Fruit fly (Drosophila melanogaster) whole organism, embryonic: ENCODE measurements around the gene Ocrl.
A peak's percentile ranks its signal among the peaks of the same experiment; 100 is the strongest.

Source experiments
- CG10565 ChIP-seq: fragments of 200-800 bp; sonication (Bioruptor generic); optimal IDR thresholded peaks from 3 replicates; lab custom pipeline; 2016; ENCODE audit warnings: missing biosample characterization, mild to moderate bottlenecking, missing genetic modification characterization
- CG11504 ChIP-seq: fragments of 200-800 bp; sonication (Bioruptor generic); optimal IDR thresholded peaks from 3 replicates; lab custom pipeline; 2019; ENCODE audit warnings: missing biosample characterization, mild to moderate bottlenecking, missing genetic modification characterization, moderate library complexity
- CG11695 ChIP-seq: fragments of 200-800 bp; sonication (Bioruptor generic); IDR thresholded peaks from 3 replicates; pipeline ENCODE4 v1.3.6; 2022; ENCODE audit warnings: missing biosample characterization, missing genetic modification characterization
- CG12299 ChIP-seq: fragments of 200-800 bp; sonication (Bioruptor generic); optimal IDR thresholded peaks from 2 replicates; lab custom pipeline; 2018; ENCODE audit warnings: missing biosample characterization, mild to moderate bottlenecking, missing genetic modification characterization
- CG13296 ChIP-seq: fragments of 200-800 bp; sonication (Bioruptor generic); optimal IDR thresholded peaks from 3 replicates; lab custom pipeline; 2018; ENCODE audit warnings: missing biosample characterization, mild to moderate bottlenecking, missing genetic modification characterization
- CG14667 ChIP-seq: fragments of 200-800 bp; sonication (Bioruptor generic); IDR thresholded peaks from 2 replicates; pipeline ENCODE4 v1.3.6; 2022; ENCODE audit warnings: missing biosample characterization, missing genetic modification characterization
- CG1529 ChIP-seq: fragments of 200-800 bp; sonication (Bioruptor generic); optimal IDR thresholded peaks from 3 replicates; lab custom pipeline; 2018; ENCODE audit warnings: missing biosample characterization, missing genetic modification characterization
- CG15479 ChIP-seq: fragments of 200-800 bp; sonication (Bioruptor generic); optimal IDR thresholded peaks from 3 replicates; lab custom pipeline; 2019; ENCODE audit warnings: missing biosample characterization, mild to moderate bottlenecking, missing genetic modification characterization, moderate library complexity
- CG1603 ChIP-seq: fragments of 200-800 bp; sonication (Bioruptor generic); optimal IDR thresholded peaks from 2 replicates; lab custom pipeline; 2019; ENCODE audit warnings: missing biosample characterization, mild to moderate bottlenecking, missing genetic modification characterization, moderate library complexity
- CG1647 ChIP-seq: fragments of 200-800 bp; sonication (Bioruptor generic); optimal IDR thresholded peaks from 3 replicates; lab custom pipeline; 2016; ENCODE audit warnings: missing biosample characterization, missing genetic modification characterization
- CG17385 ChIP-seq: fragments of 200-800 bp; sonication (Bioruptor generic); optimal IDR thresholded peaks from 3 replicates; lab custom pipeline; 2018; ENCODE audit warnings: missing biosample characterization, mild to moderate bottlenecking, missing genetic modification characterization
- CG17912 ChIP-seq: fragments of 200-800 bp; sonication (Bioruptor generic); optimal IDR thresholded peaks from 2 replicates; lab custom pipeline; 2018; ENCODE audit warnings: missing biosample characterization, mild to moderate bottlenecking, missing genetic modification characterization
- CG18599 ChIP-seq: fragments of 200-800 bp; sonication (Bioruptor generic); optimal IDR thresholded peaks from 3 replicates; lab custom pipeline; 2017; ENCODE audit warnings: missing biosample characterization, missing genetic modification characterization, mild to moderate bottlenecking, moderate library complexity, missing genetic modification reagents
- CG2678 ChIP-seq: fragments of 200-800 bp; sonication (Bioruptor generic); optimal IDR thresholded peaks from 3 replicates; lab custom pipeline; 2019; ENCODE audit warnings: missing biosample characterization, mild to moderate bottlenecking, missing genetic modification characterization, moderate library complexity
- CG4328 ChIP-seq: fragments of 200-800 bp; sonication (Bioruptor generic); optimal IDR thresholded peaks from 3 replicates; lab custom pipeline; 2017; ENCODE audit warnings: missing biosample characterization, missing genetic modification reagents, missing genetic modification characterization
- CG6272 ChIP-seq: fragments of 200-800 bp; sonication (Bioruptor generic); IDR thresholded peaks from 2 replicates; pipeline ENCODE4 v1.3.6; 2022; ENCODE audit warnings: missing biosample characterization, missing genetic modification characterization
- CG7372 ChIP-seq: fragments of 200-800 bp; sonication (Bioruptor generic); IDR thresholded peaks from 2 replicates; pipeline ENCODE4 v1.3.6; 2022; ENCODE audit warnings: missing biosample characterization, missing genetic modification characterization
- CG7839 ChIP-seq: fragments of 200-800 bp; sonication (Bioruptor generic); optimal IDR thresholded peaks from 3 replicates; lab custom pipeline; 2018; ENCODE audit warnings: missing biosample characterization, mild to moderate bottlenecking, missing genetic modification characterization, moderate library complexity
- CG8359 ChIP-seq: fragments of 200-800 bp; sonication (Bioruptor generic); optimal IDR thresholded peaks from 2 replicates; lab custom pipeline; 2017; ENCODE audit warnings: missing biosample characterization, mild to moderate bottlenecking, missing genetic modification characterization, borderline replicate concordance
- CG8388 ChIP-seq: fragments of 200-800 bp; sonication (Bioruptor generic); optimal IDR thresholded peaks from 2 replicates; lab custom pipeline; 2019; ENCODE audit warnings: missing biosample characterization, mild to moderate bottlenecking, missing genetic modification characterization, moderate library complexity
- Dip3 ChIP-seq: fragments of 200-800 bp; sonication (Bioruptor generic); optimal IDR thresholded peaks from 3 replicates; lab custom pipeline; 2016; ENCODE audit warnings: missing biosample characterization, missing genetic modification characterization
- E2f1 ChIP-seq: fragments of 200-800 bp; sonication (Bioruptor generic); IDR thresholded peaks from 2 replicates; pipeline ENCODE4 v1.3.6; 2022; ENCODE audit warnings: missing biosample characterization, missing genetic modification characterization
- Eip74EF ChIP-seq, 2 experiments: fragments of 200-800 bp in 1 of 2; fragments of >200 bp in 1 of 2; sonication (Bioruptor generic) in 1 of 2; optimal IDR thresholded peaks; 2 replicates each; lab custom pipeline; 2017 to 2019; ENCODE audit warnings: missing biosample characterization in 2 of 2, missing genetic modification characterization in 2 of 2, mild to moderate bottlenecking in 1 of 2, moderate library complexity in 1 of 2
- H15 ChIP-seq: fragments of 200-800 bp; sonication (Bioruptor generic); IDR thresholded peaks from 3 replicates; pipeline ENCODE4 v1.3.6; 2022; ENCODE audit warnings: missing biosample characterization, missing genetic modification characterization
- H2.0 ChIP-seq: fragments of 200-800 bp; sonication (Bioruptor generic); IDR thresholded peaks from 2 replicates; pipeline ENCODE4 v1.3.6; 2022; ENCODE audit warnings: missing biosample characterization, missing genetic modification characterization
- Med ChIP-seq: fragments of 200-800 bp; sonication (Bioruptor generic); peaks from one replicate; lab custom pipeline; 2016; ENCODE audit warnings: missing biosample characterization, missing genetic modification characterization, mild to moderate bottlenecking, inconsistent platforms, moderate library complexity
- NFAT ChIP-seq: fragments of 200-800 bp; sonication (Bioruptor generic); IDR thresholded peaks from 2 replicates; pipeline ENCODE4 v1.3.6; 2022; ENCODE audit warnings: missing biosample characterization, missing genetic modification characterization
- Nf-YB ChIP-seq: fragments of 200-800 bp; sonication (Bioruptor generic); optimal IDR thresholded peaks from 3 replicates; lab custom pipeline; 2019; ENCODE audit warnings: missing biosample characterization, mild to moderate bottlenecking, missing genetic modification characterization, moderate library complexity
- PHDP ChIP-seq: fragments of 200-800 bp; sonication (Bioruptor generic); optimal IDR thresholded peaks from 3 replicates; lab custom pipeline; 2018; ENCODE audit warnings: missing biosample characterization, mild to moderate bottlenecking, missing genetic modification characterization, moderate library complexity
- Sox102F ChIP-seq: fragments of 200-800 bp; sonication (Bioruptor generic); optimal IDR thresholded peaks from 2 replicates; lab custom pipeline; 2018; ENCODE audit warnings: missing biosample characterization, mild to moderate bottlenecking, missing genetic modification characterization, moderate library complexity
- Trl ChIP-seq, 3 experiments: fragments of >200 bp in 2 of 3; fragments of 200-800 bp in 1 of 3; sonication (Bioruptor generic) in 1 of 3; optimal IDR thresholded peaks; 2 replicates in 1 of 3; 3 replicates in 2 of 3; lab custom pipeline; 2016 to 2017; ENCODE audit warnings: missing biosample characterization in 1 of 3, missing genetic modification characterization in 1 of 3
- ap ChIP-seq: fragments of 200-800 bp; sonication (Bioruptor generic); IDR thresholded peaks from 2 replicates; pipeline ENCODE4 v1.3.6; 2022; ENCODE audit warnings: missing biosample characterization, missing genetic modification characterization
- cad ChIP-seq: fragments of >200 bp; optimal IDR thresholded peaks from 2 replicates; lab custom pipeline; 2017; ENCODE audit warnings: missing biosample characterization, missing genetic modification characterization
- chif ChIP-seq, 2 experiments: fragments of 200-800 bp; sonication (Bioruptor generic); optimal IDR thresholded peaks; 3 replicates each; lab custom pipeline; 2016; ENCODE audit warnings: missing biosample characterization in 2 of 2, missing genetic modification characterization in 2 of 2
- chinmo ChIP-seq: fragments of 200-800 bp; sonication (Bioruptor generic); IDR thresholded peaks from 4 replicates; pipeline ENCODE4 v1.3.6; 2022; ENCODE audit warnings: missing biosample characterization, missing genetic modification characterization; ENCODE audit not compliant: partially characterized antibody
- danr ChIP-seq: fragments of 200-800 bp; sonication (Bioruptor generic); IDR thresholded peaks from 2 replicates; pipeline ENCODE4 v1.3.6; 2022; ENCODE audit warnings: missing biosample characterization, missing genetic modification characterization
- dm ChIP-seq: fragments of 200-800 bp; sonication (Bioruptor generic); optimal IDR thresholded peaks from 3 replicates; lab custom pipeline; 2016; ENCODE audit warnings: missing biosample characterization, missing genetic modification characterization
- emc ChIP-seq: fragments of 200-800 bp; sonication (Bioruptor generic); optimal IDR thresholded peaks from 2 replicates; lab custom pipeline; 2016; ENCODE audit warnings: missing biosample characterization, missing genetic modification characterization
- esg ChIP-seq: fragments of 200-800 bp; sonication (Bioruptor generic); conservative IDR thresholded peaks from 2 replicates; pipeline ENCODE4 v1.3.6; 2022; ENCODE audit warnings: missing biosample characterization, missing genetic modification characterization
- insv ChIP-seq, 2 experiments: fragments of 200-800 bp; sonication (Bioruptor generic); optimal IDR thresholded peaks; 3 replicates each; lab custom pipeline; 2016 to 2018; ENCODE audit warnings: missing biosample characterization in 2 of 2, missing genetic modification characterization in 2 of 2
- ken ChIP-seq: fragments of 200-800 bp; sonication (Bioruptor generic); IDR thresholded peaks from 3 replicates; pipeline ENCODE4 v1.3.6; 2022; ENCODE audit warnings: missing biosample characterization, missing genetic modification characterization
- luna ChIP-seq: fragments of 200-800 bp; sonication (Bioruptor generic); optimal IDR thresholded peaks from 2 replicates; lab custom pipeline; 2016; ENCODE audit warnings: missing biosample characterization, missing genetic modification characterization
- mam ChIP-seq: fragments of 200-800 bp; sonication (Bioruptor generic); optimal IDR thresholded peaks from 3 replicates; lab custom pipeline; 2016; ENCODE audit warnings: missing biosample characterization, missing genetic modification characterization
- otp ChIP-seq: fragments of 200-800 bp; sonication (Bioruptor generic); IDR thresholded peaks from 3 replicates; pipeline ENCODE4, ENCODE4 v1.3.6; 2022; ENCODE audit warnings: missing biosample characterization, missing genetic modification characterization
- pb ChIP-seq: fragments of 200-800 bp; sonication (Bioruptor generic); optimal IDR thresholded peaks from 3 replicates; lab custom pipeline; 2016; ENCODE audit warnings: missing biosample characterization, missing genetic modification characterization
- pum ChIP-seq: fragments of 200-800 bp; sonication (Bioruptor generic); optimal IDR thresholded peaks from 2 replicates; lab custom pipeline; 2016; ENCODE audit warnings: missing biosample characterization, missing genetic modification characterization
- ranshi ChIP-seq: fragments of 200-800 bp; sonication (Bioruptor generic); IDR thresholded peaks from 2 replicates; pipeline ENCODE4 v1.3.6; 2022; ENCODE audit warnings: missing biosample characterization, missing genetic modification characterization
- schlank ChIP-seq: fragments of 200-800 bp; sonication (Bioruptor generic); optimal IDR thresholded peaks from 2 replicates; lab custom pipeline; 2018; ENCODE audit warnings: missing biosample characterization, mild to moderate bottlenecking, missing genetic modification characterization
- sisA ChIP-seq: fragments of 200-800 bp; sonication (Bioruptor generic); IDR thresholded peaks from 2 replicates; pipeline ENCODE4 v1.3.6; 2022; ENCODE audit warnings: missing biosample characterization, missing genetic modification characterization

Gene Ocrl

DNA sequence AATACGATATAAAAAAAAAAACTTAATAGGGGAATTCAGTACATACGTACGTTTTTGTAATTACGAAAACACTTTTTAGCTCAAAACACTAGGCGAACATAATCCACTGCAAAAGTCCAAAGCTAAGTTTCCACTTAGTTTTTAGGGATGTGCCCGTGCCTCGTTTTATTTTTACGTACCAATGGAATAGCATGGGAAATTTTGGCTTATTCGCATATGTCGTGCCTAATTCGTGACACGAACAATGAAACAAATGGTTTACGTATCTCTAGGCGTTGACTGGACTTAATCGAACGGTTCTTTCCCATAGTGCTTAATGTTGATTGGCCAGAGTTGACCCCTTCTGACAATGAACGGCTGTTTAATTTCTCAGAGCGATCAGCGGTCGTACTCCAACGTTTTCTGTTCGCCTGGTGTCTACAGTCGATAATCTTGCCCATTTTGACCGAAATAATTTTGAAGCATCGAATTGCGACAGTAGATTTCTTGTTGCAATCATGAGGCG, 43.1 kb upstream of the Ocrl start, which contains the start of gene CG14818 (continued):
- peak; percentile 53 for TF ChIP-seq CG17385 (GFP tag; lab: Kevin White, UChicago)
- peak; percentile 42 for TF ChIP-seq schlank (tag; lab: Kevin White, UChicago)
- peak; percentile 81 for TF ChIP-seq mam (GFP tag; lab: Kevin White, UChicago)
- peak; percentile 56 for TF ChIP-seq CG7372
- no peak for TF ChIP-seq Trl (optimal IDR thresholded peaks at IDR 0.05; lab: Kevin White, UChicago)
- peak; percentile 69 for TF ChIP-seq Trl (GFP tag; optimal IDR thresholded peaks at IDR 0.05; lab: Kevin White, UChicago)
- TF ChIP-seq CG15479 (GFP tag; lab: Kevin White, UChicago), result no peak
- peak; percentile 44; the same call in 1 of the 2 replicates for TF ChIP-seq H2.0
- no peak for TF ChIP-seq CG1529 (GFP tag; lab: Kevin White, UChicago)
- TF ChIP-seq CG1647 (GFP tag; lab: Kevin White, UChicago), result peak; percentile 52
- peak; percentile 63 for TF ChIP-seq CG1603
- peak; percentile 7 for TF ChIP-seq pb
- peak; percentile 38; the same call in 1 of the 2 replicates for TF ChIP-seq danr (GFP tag; lab: Robert Waterston, UW)
- TF ChIP-seq ap (GFP tag; lab: Robert Waterston, UW), result 0 out of 2 replicates have a peak, but pooled peaks have one; percentile 9
- TF ChIP-seq emc (GFP tag; lab: Kevin White, UChicago), result peak; percentile 12
- peak in 1 of 2 experiments; percentile 81 for TF ChIP-seq insv (GFP tag; optimal IDR thresholded peaks at IDR 0.05; lab: Kevin White, UChicago)
- no peak for TF ChIP-seq cad (GFP tag; lab: Kevin White, UChicago)
- TF ChIP-seq ranshi (GFP tag; lab: Robert Waterston, UW), result peak; percentile 60; the same call in 1 of the 2 replicates
- TF ChIP-seq luna, result peak; percentile 25
- peak; percentile 67 for TF ChIP-seq CG18599 (GFP tag; lab: Kevin White, UChicago)
- peak; percentile 72 for TF ChIP-seq CG2678 (tag; lab: Kevin White, UChicago)
- TF ChIP-seq CG8388 (GFP tag; lab: Kevin White, UChicago), result peak; percentile 32
- peak; percentile 30 to 56 for TF ChIP-seq chif (GFP tag; optimal IDR thresholded peaks at IDR 0.05; lab: Kevin White, UChicago)
- peak; percentile 52 for TF ChIP-seq sisA (GFP tag; lab: Robert Waterston, UW)
- TF ChIP-seq CG17912, result peak; percentile 13
- TF ChIP-seq pum (GFP tag; lab: Kevin White, UChicago), result peak; percentile 72
- 0 out of 3 replicates have a peak, but pooled peaks have one; percentile 40 for TF ChIP-seq CG11695 (GFP tag; lab: Robert Waterston, UW)
- TF ChIP-seq CG10565 (GFP tag; lab: Kevin White, UChicago), result no peak
- TF ChIP-seq esg, result peak; percentile 31; the same call in 1 of the 2 replicates
- peak; percentile 51; the same call in 1 of the 2 replicates for TF ChIP-seq E2f1 (GFP tag; lab: Robert Waterston, UW)
- TF ChIP-seq chinmo (GFP tag; lab: Robert Waterston, UW), result peak; percentile 71; the same call in 1 of the 4 replicates
- TF ChIP-seq CG14667, result 0 out of 2 replicates have a peak, but pooled peaks have one; percentile 15
- peak; percentile 46; the same call in 1 of the 2 replicates for TF ChIP-seq NFAT (GFP tag; lab: Robert Waterston, UW)
- peak; percentile 56; the same call in 1 of the 3 replicates for TF ChIP-seq otp (GFP tag; lab: Robert Waterston, UW)
- peak; percentile 39 for TF ChIP-seq CG12299 (tag; lab: Kevin White, UChicago)
- peak; percentile 60 for TF ChIP-seq CG4328 (GFP tag; lab: Kevin White, UChicago)
- TF ChIP-seq CG6272 (GFP tag; lab: Robert Waterston, UW), result peak; percentile 50
- TF ChIP-seq CG8359 (GFP tag; lab: Kevin White, UChicago), result no peak
- TF ChIP-seq Med (GFP tag; lab: Kevin White, UChicago), result peak; percentile 95
- peak; percentile 47 for TF ChIP-seq Dip3 (GFP tag; lab: Kevin White, UChicago)
- TF ChIP-seq Sox102F (GFP tag; lab: Kevin White, UChicago), result no peak
- no peak; the same call in 2 of the 3 replicates for TF ChIP-seq H15 (GFP tag; lab: Robert Waterston, UW)
- no peak for TF ChIP-seq Eip74EF (GFP tag; optimal IDR thresholded peaks at IDR 0.05; lab: Kevin White, UChicago)
- TF ChIP-seq CG7839 (tag; lab: Kevin White, UChicago), result peak; percentile 66
- no peak for TF ChIP-seq CG11504
- TF ChIP-seq dm (GFP tag; lab: Kevin White, UChicago), result peak; percentile 25
- TF ChIP-seq PHDP, result peak; percentile 51
- peak; percentile 32 for TF ChIP-seq CG13296
- peak; percentile 67; the same call in 2 of the 3 replicates for TF ChIP-seq ken (GFP tag; lab: Robert Waterston, UW)
- TF ChIP-seq Nf-YB (GFP tag; lab: Kevin White, UChicago), result peak; percentile 79
